Worm (Caenorhabditis elegans): Measurements from ENCODE around the gene lit-1.
A peak's percentile ranks its signal among the peaks of the same experiment; 100 is the strongest.

lit-1 gene

ce11 chrIII:13724018-13724892 is 22.5 kb downstream of the lit-1 start:
- TF ChIP-seq nhr-71 (tag; optimal IDR thresholded peaks at IDR 0.05) (peak; percentile 17), fkh-4 (tag; optimal IDR thresholded peaks at IDR 0.05; ENCODE audit: borderline replicate concordance) (no peak), efl-1 (optimal IDR thresholded peaks at IDR 0.05) (no peak), efl-1 (GFP tag; optimal IDR thresholded peaks at IDR 0.05 in 1 of 2) (peak in 1 of 2 experiments; percentile 84), fkh-8 (tag; optimal IDR thresholded peaks at IDR 0.05) (peak; percentile 4), vab-15 (tag; optimal IDR thresholded peaks at IDR 0.05) (no peak), nhr-20 (tag; optimal IDR thresholded peaks at IDR 0.05) (no peak), mab-9 (GFP tag; IDR thresholded peaks at IDR 0.05) (peak; percentile 6; the same call in 1 of the 2 replicates), elt-3 (tag; optimal IDR thresholded peaks at IDR 0.05) (no peak), efl-3 (GFP tag; optimal IDR thresholded peaks at IDR 0.05) (no peak), nhr-90 (tag; optimal IDR thresholded peaks at IDR 0.05; ENCODE audit: poor library complexity) (peak; percentile 4), nhr-19 (GFP tag; conservative IDR thresholded peaks at IDR 0.05) (0 out of 2 replicates have a peak, but pooled peaks have one; percentile 15), nhr-85 (tag) (peak; percentile 29), snu-23 (GFP tag; optimal IDR thresholded peaks at IDR 0.05) (no peak), tbx-2 (tag; optimal IDR thresholded peaks at IDR 0.05) (no peak), zip-4 (GFP tag; optimal IDR thresholded peaks at IDR 0.05) (no peak), ceh-88 (GFP tag; IDR thresholded peaks at IDR 0.05) (no peak)

- no peak for TF ChIP-seq efl-1 (optimal IDR thresholded peaks at IDR 0.05)
- TF ChIP-seq efl-1 (GFP tag; optimal IDR thresholded peaks at IDR 0.05 in 1 of 2), result peak in 1 of 2 experiments; percentile 14
- no peak for TF ChIP-seq egl-27 (tag; optimal IDR thresholded peaks at IDR 0.05)
Measured at ce11 chrIII:13729760-13730159, 28.0 kb downstream of the lit-1 start.

ce11 chrIII:13731589-13731988 is 29.8 kb downstream of the lit-1 start, which contains the start of gene W06F12.2:
Gene W06F12.2 (minus strand): TSS chrIII:13731689.
- TF ChIP-seq nhr-90 (tag; optimal IDR thresholded peaks at IDR 0.05; ENCODE audit: poor library complexity), result no peak
- no peak for TF ChIP-seq lin-35 (GFP tag; optimal IDR thresholded peaks at IDR 0.05)
- no peak for TF ChIP-seq zip-4 (GFP tag; optimal IDR thresholded peaks at IDR 0.05)
- no peak for TF ChIP-seq nhr-71 (tag; optimal IDR thresholded peaks at IDR 0.05)
- TF ChIP-seq mef-2 (tag; optimal IDR thresholded peaks at IDR 0.05), result no peak
- no peak for TF ChIP-seq hlh-17 (GFP tag; optimal IDR thresholded peaks at IDR 0.05; ENCODE audit: borderline replicate concordance)

- TF ChIP-seq rnt-1 (tag; optimal IDR thresholded peaks at IDR 0.05) (no peak), lin-39 (tag; optimal IDR thresholded peaks at IDR 0.05) (no peak), unc-130 (tag; optimal IDR thresholded peaks at IDR 0.05) (no peak), isw-1 (GFP tag; IDR thresholded peaks at IDR 0.05) (no peak), mef-2 (tag; optimal IDR thresholded peaks at IDR 0.05) (no peak), vab-15 (tag; optimal IDR thresholded peaks at IDR 0.05) (no peak)
Measured at ce11 chrIII:13732665-13733064, 30.9 kb downstream of the lit-1 start.

ce11 chrIII:13733833-13734232 is 32.0 kb downstream of the lit-1 start:
- TF ChIP-seq pqm-1 (tag; optimal IDR thresholded peaks at IDR 0.05) (peak; percentile 74), lsy-2 (tag; optimal IDR thresholded peaks at IDR 0.05) (no peak), elt-2 (tag; optimal IDR thresholded peaks at IDR 0.05) (peak; percentile 77), egl-27 (tag; optimal IDR thresholded peaks at IDR 0.05) (no peak), rnt-1 (tag; optimal IDR thresholded peaks at IDR 0.05) (no peak), efl-1 (optimal IDR thresholded peaks at IDR 0.05) (no peak), efl-1 (GFP tag; optimal IDR thresholded peaks at IDR 0.05 in 1 of 2) (peak in 1 of 2 experiments; percentile 62), lin-35 (GFP tag; optimal IDR thresholded peaks at IDR 0.05) (peak in 1 of 2 experiments; percentile 7), blmp-1 (tag; optimal IDR thresholded peaks at IDR 0.05) (no peak)

ce11 chrIII:13735008-13735407 is 33.2 kb downstream of the lit-1 start, which contains the start of gene W06F12.3:
Gene W06F12.3 (plus strand): TSS chrIII:13735030.
- TF ChIP-seq nhr-11 (tag; optimal IDR thresholded peaks at IDR 0.05), result no peak
- no peak for TF ChIP-seq snu-23 (GFP tag; optimal IDR thresholded peaks at IDR 0.05)
- TF ChIP-seq unc-30 (tag; optimal IDR thresholded peaks at IDR 0.05), result no peak
- no peak for TF ChIP-seq egl-13 (tag; optimal IDR thresholded peaks at IDR 0.05)
- TF ChIP-seq alr-1 (tag; optimal IDR thresholded peaks at IDR 0.05; ENCODE audit: borderline replicate concordance), result no peak

Data from whole organism, L1 larva.